Worm (Caenorhabditis elegans) whole organism, L2 larva: Measurements from ENCODE around the gene R144.13.
"Not testable (repeated sequence)": the region's sequence is repeated elsewhere in the genome, so short reads cannot be mapped to it uniquely, and the experiment has no call there.

Source experiments
- C34F6.9 ChIP-seq: fragments of 150-350 bp; optimal IDR thresholded peaks from 2 replicates; lab custom pipeline; 2014; ENCODE audit warnings: missing biosample characterization, missing genetic modification characterization
- F13H6.1 ChIP-seq: sonication (generic microtip); optimal IDR thresholded peaks from 2 replicates; lab custom pipeline; 2016; ENCODE audit warnings: missing genetic modification characterization, missing compliant biosample characterization
- R02D3.7 ChIP-seq: fragments of 150-350 bp; optimal IDR thresholded peaks from 2 replicates; lab custom pipeline; 2014; ENCODE audit warnings: missing biosample characterization, missing genetic modification characterization
- Y55F3AM.14 ChIP-seq: fragments of 200-800 bp; sonication (Bioruptor generic); optimal IDR thresholded peaks from 2 replicates; lab custom pipeline; 2018; ENCODE audit warnings: mild to moderate bottlenecking, missing genetic modification characterization, missing compliant biosample characterization
- alr-1 ChIP-seq: fragments of 150-350 bp; optimal IDR thresholded peaks from 2 replicates; lab custom pipeline; 2014; ENCODE audit warnings: missing biosample characterization, missing genetic modification characterization
- ama-1 ChIP-seq: fragments of 150-350 bp; optimal IDR thresholded peaks from 2 replicates; lab custom pipeline; 2018; ENCODE audit warnings: inconsistent platforms
- ceh-16 ChIP-seq: fragments of 150-350 bp; optimal IDR thresholded peaks from 2 replicates; lab custom pipeline; 2014; ENCODE audit warnings: missing biosample characterization, missing genetic modification characterization
- ceh-82 ChIP-seq: fragments of 150-350 bp; optimal IDR thresholded peaks from 2 replicates; lab custom pipeline; 2014; ENCODE audit warnings: missing biosample characterization, missing genetic modification characterization
- crh-2 ChIP-seq: sonication (generic microtip); optimal IDR thresholded peaks from 2 replicates; lab custom pipeline; 2017; ENCODE audit warnings: missing biosample characterization, missing genetic modification characterization
- egl-27 ChIP-seq: sonication (generic microtip); optimal IDR thresholded peaks from 3 replicates; lab custom pipeline; 2017; ENCODE audit warnings: missing biosample characterization, missing genetic modification reagents, missing genetic modification characterization
- elt-1 ChIP-seq: fragments of 150-350 bp; optimal IDR thresholded peaks from 2 replicates; lab custom pipeline; 2014; ENCODE audit warnings: missing biosample characterization, missing genetic modification characterization
- elt-3 ChIP-seq: sonication (generic microtip); optimal IDR thresholded peaks from 2 replicates; lab custom pipeline; 2017; ENCODE audit warnings: missing biosample characterization, missing genetic modification characterization
- gmeb-1 ChIP-seq: fragments of 150-350 bp; optimal IDR thresholded peaks from 2 replicates; lab custom pipeline; 2014; ENCODE audit warnings: missing biosample characterization, missing genetic modification characterization
- lin-11 ChIP-seq: fragments of 150-350 bp; sonication (generic microtip); optimal IDR thresholded peaks from 2 replicates; lab custom pipeline; 2014; ENCODE audit warnings: missing biosample characterization, missing genetic modification characterization, inconsistent platforms, mixed read lengths
- lin-13 ChIP-seq: fragments of 150-350 bp; optimal IDR thresholded peaks from 2 replicates; lab custom pipeline; 2014; ENCODE audit warnings: missing biosample characterization, missing genetic modification reagents, missing genetic modification characterization
- mab-5 ChIP-seq: fragments of 150-350 bp; optimal IDR thresholded peaks from 2 replicates; lab custom pipeline; 2014; ENCODE audit warnings: missing biosample characterization, missing genetic modification characterization
- mbf-1 ChIP-seq: sonication (generic microtip); optimal IDR thresholded peaks from 2 replicates; lab custom pipeline; 2017; ENCODE audit warnings: missing biosample characterization, missing genetic modification characterization
- nhr-10 ChIP-seq: sonication (generic microtip); optimal IDR thresholded peaks from 2 replicates; lab custom pipeline; 2017; ENCODE audit warnings: missing biosample characterization, missing genetic modification characterization
- nhr-12 ChIP-seq: fragments of 150-350 bp; optimal IDR thresholded peaks from 2 replicates; lab custom pipeline; 2014; ENCODE audit warnings: missing biosample characterization, missing genetic modification characterization
- nhr-129 ChIP-seq: fragments of 150-350 bp; optimal IDR thresholded peaks from 2 replicates; lab custom pipeline; 2014; ENCODE audit warnings: missing biosample characterization, missing genetic modification characterization
- nhr-21 ChIP-seq: fragments of 150-350 bp; optimal IDR thresholded peaks from 2 replicates; lab custom pipeline; 2014; ENCODE audit warnings: missing biosample characterization, missing genetic modification characterization
- nhr-23 ChIP-seq: fragments of 150-350 bp; optimal IDR thresholded peaks from 2 replicates; lab custom pipeline; 2014; ENCODE audit warnings: missing biosample characterization, missing genetic modification reagents, missing genetic modification characterization
- nhr-237 ChIP-seq: fragments of 150-350 bp; optimal IDR thresholded peaks from 2 replicates; lab custom pipeline; 2014; ENCODE audit warnings: missing biosample characterization, missing genetic modification characterization
- nhr-25 ChIP-seq: fragments of 150-350 bp; sonication (generic microtip); optimal IDR thresholded peaks from 3 replicates; lab custom pipeline; 2014; ENCODE audit warnings: missing biosample characterization, missing genetic modification characterization
- nhr-6 ChIP-seq: fragments of 150-350 bp; optimal IDR thresholded peaks from 2 replicates; lab custom pipeline; 2014; ENCODE audit warnings: missing biosample characterization, missing genetic modification characterization
- nhr-77 ChIP-seq: fragments of 150-350 bp; optimal IDR thresholded peaks from 2 replicates; lab custom pipeline; 2014; ENCODE audit warnings: missing biosample characterization, missing genetic modification characterization
- peb-1 ChIP-seq: fragments of 150-350 bp; optimal IDR thresholded peaks from 2 replicates; lab custom pipeline; 2014; ENCODE audit warnings: missing biosample characterization, missing genetic modification characterization
- sem-4 ChIP-seq: fragments of 150-350 bp; optimal IDR thresholded peaks from 2 replicates; lab custom pipeline; 2014; ENCODE audit warnings: missing biosample characterization, missing genetic modification reagents, missing genetic modification characterization
- sma-9 ChIP-seq, 2 experiments: fragments of 150-350 bp in 1 of 2; sonication (generic microtip) in 1 of 2; optimal IDR thresholded peaks; 2 replicates each; lab custom pipeline; 2014 to 2016; ENCODE audit warnings: missing genetic modification characterization in 2 of 2, mild to moderate bottlenecking in 1 of 2, missing biosample characterization in 1 of 2, missing compliant biosample characterization in 1 of 2, missing genetic modification reagents in 1 of 2, moderate library complexity in 1 of 2
- snpc-4 ChIP-seq: fragments of 150-350 bp; optimal IDR thresholded peaks from 2 replicates; lab custom pipeline; 2014; ENCODE audit warnings: missing biosample characterization, missing genetic modification characterization
- unc-39 ChIP-seq: fragments of 150-350 bp; optimal IDR thresholded peaks from 2 replicates; lab custom pipeline; 2014; ENCODE audit warnings: missing biosample characterization, missing genetic modification characterization
- unc-55 ChIP-seq: fragments of 150-350 bp; sonication (generic microtip); optimal IDR thresholded peaks from 3 replicates; lab custom pipeline; 2014; ENCODE audit warnings: missing biosample characterization, missing genetic modification reagents, missing genetic modification characterization
- unc-62 ChIP-seq: fragments of 150-350 bp; optimal IDR thresholded peaks from 2 replicates; lab custom pipeline; 2014; ENCODE audit warnings: missing biosample characterization, missing genetic modification reagents, missing genetic modification characterization
- zag-1 ChIP-seq: fragments of 150-350 bp; optimal IDR thresholded peaks from 2 replicates; lab custom pipeline; 2014; ENCODE audit warnings: missing biosample characterization, missing genetic modification characterization
- ztf-11 ChIP-seq: sonication (generic microtip); optimal IDR thresholded peaks from 2 replicates; lab custom pipeline; 2017; ENCODE audit warnings: missing biosample characterization, missing genetic modification characterization
- ztf-4 ChIP-seq: fragments of 150-350 bp; optimal IDR thresholded peaks from 2 replicates; lab custom pipeline; 2014; ENCODE audit warnings: missing biosample characterization, missing genetic modification characterization

R144.13 gene

ce11 chrIII:5047740-5048139, 24.7 kb downstream of the R144.13 start, which contains the start of gene C45G9.5:
Gene C45G9.5, plus strand, starts transcription at chrIII:5048117.
- TF ChIP-seq zag-1 (no peak), elt-3 (tag; lab: Kevin White, UChicago) (no peak), nhr-12 (no peak), unc-62 (GFP tag; lab: Kevin White, UChicago) (no peak), Y55F3AM.14 (GFP tag; lab: Kevin White, UChicago) (no peak), mab-5 (tag; lab: Kevin White, UChicago) (no peak), nhr-25 (tag; lab: Kevin White, UChicago) (no peak), crh-2 (tag; lab: Kevin White, UChicago) (no peak), ceh-82 (tag; lab: Kevin White, UChicago) (no peak), egl-27 (no peak), alr-1 (no peak), snpc-4 (tag; lab: Kevin White, UChicago) (no peak), elt-1 (no peak)
- TF ChIP-seq, all 48 proteins: peak for 0

- TF ChIP-seq nhr-23 (tag; lab: Kevin White, UChicago) (no peak), nhr-12 (no peak), elt-1 (no peak), unc-39 (tag; lab: Kevin White, UChicago) (no peak), nhr-10 (tag; lab: Kevin White, UChicago) (no peak), Y55F3AM.14 (GFP tag; lab: Kevin White, UChicago) (no peak), mab-5 (tag; lab: Kevin White, UChicago) (no peak), mbf-1 (tag; lab: Kevin White, UChicago) (no peak), alr-1 (no peak), nhr-6 (tag; lab: Kevin White, UChicago) (no peak), sma-9 (GFP tag; optimal IDR thresholded peaks at IDR 0.05; lab: Kevin White, UChicago) (no peak), sma-9 (tag; optimal IDR thresholded peaks at IDR 0.05; lab: Kevin White, UChicago) (no peak), F13H6.1 (tag; lab: Kevin White, UChicago) (no peak)
These were observed 28.9 kb downstream of the R144.13 start, which contains the start of gene C45G9.15 for ce11 chrIII:5051949-5052348. Gene C45G9.15, minus strand, starts transcription at chrIII:5052049.

- TF ChIP-seq F13H6.1 (tag; lab: Kevin White, UChicago) (no peak), Y55F3AM.14 (GFP tag; lab: Kevin White, UChicago) (no peak), sem-4 (tag; lab: Kevin White, UChicago) (no peak), nhr-129 (tag; lab: Kevin White, UChicago) (no peak), peb-1 (no peak), R02D3.7 (tag; lab: Kevin White, UChicago) (no peak), ama-1 (lab: Kevin White, UChicago) (no peak), gmeb-1 (tag; lab: Kevin White, UChicago) (no peak), elt-1 (no peak), elt-3 (tag; lab: Kevin White, UChicago) (no peak), snpc-4 (tag; lab: Kevin White, UChicago) (no peak), lin-11 (tag; lab: Kevin White, UChicago) (no peak), ztf-4 (tag; lab: Kevin White, UChicago) (no peak), nhr-23 (tag; lab: Kevin White, UChicago) (no peak), nhr-12 (no peak), nhr-21 (tag; lab: Kevin White, UChicago) (no peak), alr-1 (no peak)
These were observed 30.5 kb downstream of the R144.13 start, which contains the start of gene C45G9.8 for ce11 chrIII:5053541-5053940. Gene C45G9.8, minus strand, starts transcription at chrIII:5053641.

- not testable (repeated sequence) for TF ChIP-seq zag-1; lin-13 (GFP tag; lab: Kevin White, UChicago); nhr-21 (tag; lab: Kevin White, UChicago)
These were observed 32.6 kb downstream of the R144.13 start, which contains the start of gene C45G9.9 for ce11 chrIII:5055709-5056108. Gene C45G9.9, minus strand, starts transcription at chrIII:5055809.

- TF ChIP-seq nhr-129 (tag; lab: Kevin White, UChicago) (no peak), R02D3.7 (tag; lab: Kevin White, UChicago) (no peak), peb-1 (no peak), mbf-1 (tag; lab: Kevin White, UChicago) (no peak), ceh-82 (tag; lab: Kevin White, UChicago) (no peak), ztf-11 (tag; lab: Kevin White, UChicago) (no peak), nhr-77 (tag; lab: Kevin White, UChicago) (no peak), nhr-6 (tag; lab: Kevin White, UChicago) (no peak), mab-5 (tag; lab: Kevin White, UChicago) (no peak), ceh-16 (tag; lab: Kevin White, UChicago) (no peak), C34F6.9 (tag; lab: Kevin White, UChicago) (no peak), unc-55 (GFP tag; lab: Kevin White, UChicago) (no peak), nhr-21 (tag; lab: Kevin White, UChicago) (no peak), nhr-12 (no peak), nhr-10 (tag; lab: Kevin White, UChicago) (no peak), unc-62 (GFP tag; lab: Kevin White, UChicago) (no peak), elt-3 (tag; lab: Kevin White, UChicago) (no peak), nhr-237 (no peak)
- TF ChIP-seq, all 48 proteins: peak for 0
These were observed 38.7 kb downstream of the R144.13 start, which contains the start of gene C45G9.10 for ce11 chrIII:5061798-5062197. Gene C45G9.10, minus strand, starts transcription at chrIII:5061898.
